Worm (Caenorhabditis elegans) whole organism, mixed stage, embryonic: ENCODE data around the gene C27B7.2.
A peak's percentile ranks its signal among the peaks of the same experiment; 100 is the strongest.

Experiments used
- M03D4.4 ChIP-seq: sonication (generic microtip); optimal IDR thresholded peaks from 2 replicates; lab custom pipeline; 2017; ENCODE audit warnings: mild to moderate bottlenecking, missing genetic modification characterization, missing compliant biosample characterization
- bed-3 ChIP-seq: fragments of 200-800 bp; sonication (Bioruptor generic); optimal IDR thresholded peaks from 3 replicates; lab custom pipeline; 2018; ENCODE audit warnings: mild to moderate bottlenecking, missing genetic modification characterization, moderate library complexity, missing compliant biosample characterization
- blmp-1 ChIP-seq: fragments of 150-350 bp; optimal IDR thresholded peaks from 2 replicates; lab custom pipeline; 2014; ENCODE audit warnings: missing biosample characterization, missing genetic modification characterization
- ceh-39 ChIP-seq: fragments of 150-350 bp; optimal IDR thresholded peaks from 2 replicates; lab custom pipeline; 2014; ENCODE audit warnings: missing biosample characterization, missing genetic modification characterization
- ceh-43 ChIP-seq: fragments of 200-800 bp; sonication (Bioruptor generic); optimal IDR thresholded peaks from 2 replicates; lab custom pipeline; 2018; ENCODE audit warnings: mild to moderate bottlenecking, missing genetic modification characterization, moderate library complexity, missing compliant biosample characterization
- ceh-83 ChIP-seq: fragments of 200-800 bp; sonication (Bioruptor generic); optimal IDR thresholded peaks from 2 replicates; lab custom pipeline; 2018; ENCODE audit warnings: mild to moderate bottlenecking, missing genetic modification characterization, missing compliant biosample characterization
- ces-1 ChIP-seq: fragments of 150-350 bp; optimal IDR thresholded peaks from 2 replicates; lab custom pipeline; 2014; ENCODE audit warnings: missing biosample characterization, missing genetic modification reagents, missing genetic modification characterization
- cnd-1 ChIP-seq: fragments of 200-800 bp; sonication (Bioruptor generic); optimal IDR thresholded peaks from 2 replicates; lab custom pipeline; 2018; ENCODE audit warnings: mild to moderate bottlenecking, missing genetic modification characterization, missing compliant biosample characterization
- drap-1 ChIP-seq: fragments of 200-800 bp; sonication (Bioruptor generic); optimal IDR thresholded peaks from 3 replicates; lab custom pipeline; 2018; ENCODE audit warnings: mild to moderate bottlenecking, missing genetic modification characterization, missing compliant biosample characterization
- elt-1 ChIP-seq: sonication (generic microtip); optimal IDR thresholded peaks from 2 replicates; lab custom pipeline; 2017; ENCODE audit warnings: missing genetic modification characterization, mild to moderate bottlenecking, missing compliant biosample characterization, antibody characterized with exemption, moderate library complexity, borderline replicate concordance; ENCODE audit not compliant: insufficient read depth
- elt-3 ChIP-seq: fragments of 150-350 bp; optimal IDR thresholded peaks from 2 replicates; lab custom pipeline; 2014; ENCODE audit warnings: missing biosample characterization, missing genetic modification characterization
- flh-1 ChIP-seq: fragments of 200-800 bp; sonication (Bioruptor generic); optimal IDR thresholded peaks from 2 replicates; lab custom pipeline; 2018; ENCODE audit warnings: mild to moderate bottlenecking, missing genetic modification characterization, moderate library complexity, missing compliant biosample characterization
- ham-2 ChIP-seq: fragments of 200-800 bp; sonication (Bioruptor generic); optimal IDR thresholded peaks from 2 replicates; lab custom pipeline; 2018; ENCODE audit warnings: mild to moderate bottlenecking, missing genetic modification characterization, missing compliant biosample characterization
- hlh-1 ChIP-seq: fragments of 150-350 bp; optimal IDR thresholded peaks from 2 replicates; lab custom pipeline; 2014; ENCODE audit warnings: missing biosample characterization, missing genetic modification reagents, missing genetic modification characterization
- lin-13 ChIP-seq: fragments of 150-350 bp; optimal IDR thresholded peaks from 2 replicates; lab custom pipeline; 2014; ENCODE audit warnings: missing biosample characterization, missing genetic modification characterization
- lin-32 ChIP-seq: fragments of 200-800 bp; sonication (Bioruptor generic); optimal IDR thresholded peaks from 2 replicates; lab custom pipeline; 2018; ENCODE audit warnings: mild to moderate bottlenecking, missing genetic modification characterization, missing compliant biosample characterization
- lsy-2 ChIP-seq: fragments of 150-350 bp; optimal IDR thresholded peaks from 2 replicates; lab custom pipeline; 2014; ENCODE audit warnings: missing biosample characterization, missing genetic modification characterization
- mab-5 ChIP-seq: fragments of 150-350 bp; optimal IDR thresholded peaks from 2 replicates; lab custom pipeline; 2014; ENCODE audit warnings: missing biosample characterization, missing genetic modification characterization
- mep-1 ChIP-seq: fragments of 150-350 bp; optimal IDR thresholded peaks from 2 replicates; lab custom pipeline; 2017; ENCODE audit warnings: missing biosample characterization, missing genetic modification reagents, missing genetic modification characterization, inconsistent platforms
- mls-2 ChIP-seq: sonication (generic microtip); optimal IDR thresholded peaks from 2 replicates; lab custom pipeline; 2016; ENCODE audit warnings: mild to moderate bottlenecking, missing genetic modification characterization, moderate library complexity, missing compliant biosample characterization
- nhr-12 ChIP-seq: fragments of 150-350 bp; optimal IDR thresholded peaks from 2 replicates; lab custom pipeline; 2014; ENCODE audit warnings: missing biosample characterization, missing genetic modification characterization
- nhr-2 ChIP-seq: fragments of 150-350 bp; optimal IDR thresholded peaks from 2 replicates; lab custom pipeline; 2014; ENCODE audit warnings: missing biosample characterization, missing genetic modification characterization
- nhr-237 ChIP-seq: fragments of 150-350 bp; optimal IDR thresholded peaks from 2 replicates; lab custom pipeline; 2014; ENCODE audit warnings: missing biosample characterization, missing genetic modification characterization
- nhr-28 ChIP-seq: fragments of 150-350 bp; optimal IDR thresholded peaks from 2 replicates; lab custom pipeline; 2014; ENCODE audit warnings: missing biosample characterization, missing genetic modification characterization
- nhr-76 ChIP-seq: sonication (generic microtip); optimal IDR thresholded peaks from 2 replicates; lab custom pipeline; 2017; ENCODE audit warnings: missing biosample characterization, missing genetic modification characterization
- pha-4 ChIP-seq: fragments of 150-350 bp; optimal IDR thresholded peaks from 2 replicates; lab custom pipeline; 2018; ENCODE audit warnings: missing biosample characterization, missing genetic modification reagents, missing genetic modification characterization
- sem-2 ChIP-seq: fragments of 200-800 bp; sonication (Bioruptor generic); optimal IDR thresholded peaks from 2 replicates; lab custom pipeline; 2018; ENCODE audit warnings: mild to moderate bottlenecking, missing genetic modification characterization, missing compliant biosample characterization
- snpc-4 ChIP-seq: fragments of 150-350 bp; optimal IDR thresholded peaks from 2 replicates; lab custom pipeline; 2014; ENCODE audit warnings: missing biosample characterization, missing genetic modification characterization
- sptf-1 ChIP-seq: sonication (generic microtip); optimal IDR thresholded peaks from 2 replicates; lab custom pipeline; 2017; ENCODE audit warnings: mild to moderate bottlenecking, missing genetic modification characterization, moderate library complexity, missing compliant biosample characterization
- tbx-8 ChIP-seq: fragments of 200-800 bp; sonication (Bioruptor generic); optimal IDR thresholded peaks from 2 replicates; lab custom pipeline; 2018; ENCODE audit warnings: mild to moderate bottlenecking, missing genetic modification characterization, moderate library complexity, missing compliant biosample characterization
- unc-120 ChIP-seq: sonication (generic microtip); optimal IDR thresholded peaks from 2 replicates; lab custom pipeline; 2017; ENCODE audit warnings: missing genetic modification characterization, missing compliant biosample characterization; ENCODE audit not compliant: poor library complexity, severe bottlenecking
- unc-39 ChIP-seq: fragments of 150-350 bp; optimal IDR thresholded peaks from 2 replicates; lab custom pipeline; 2014; ENCODE audit warnings: missing biosample characterization, missing genetic modification characterization
- unc-62 ChIP-seq: fragments of 150-350 bp; optimal IDR thresholded peaks from 2 replicates; lab custom pipeline; 2014; ENCODE audit warnings: missing biosample characterization, missing genetic modification reagents, missing genetic modification characterization
- zip-8 ChIP-seq: fragments of 150-350 bp; optimal IDR thresholded peaks from 2 replicates; lab custom pipeline; 2014; ENCODE audit warnings: missing biosample characterization, missing genetic modification characterization
- ztf-11 ChIP-seq: fragments of 150-350 bp; optimal IDR thresholded peaks from 2 replicates; lab custom pipeline; 2014; ENCODE audit warnings: missing biosample characterization, missing genetic modification characterization

C27B7.2 gene

DNA sequence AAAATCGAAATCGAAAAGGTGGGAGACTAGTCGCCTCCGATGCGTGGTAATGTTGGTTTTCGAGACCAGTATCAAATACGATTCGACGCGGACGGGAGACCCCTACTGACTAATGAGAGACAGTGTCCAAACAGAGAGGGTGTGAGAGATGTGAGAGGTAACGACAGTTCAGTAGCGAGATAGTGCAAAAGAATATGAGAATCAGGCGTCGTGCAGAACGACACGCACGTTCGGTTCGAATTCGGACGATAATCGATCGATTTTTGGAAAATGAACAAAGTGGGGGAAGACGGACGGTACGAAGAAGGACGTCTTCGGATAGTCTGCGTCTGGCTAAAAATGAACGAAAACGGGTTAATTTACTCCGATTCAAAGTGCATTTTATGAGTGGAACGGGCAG lies 29.3 kb downstream of the C27B7.2 start, which contains the start of gene D1046.16:
TSS of gene D1046.16 (plus strand) at position 195 of the 400 bp plus-strand sequence.
- TF ChIP-seq mls-2 (tag; lab: Kevin White, UChicago) (no peak), mab-5 (tag; lab: Kevin White, UChicago) (no peak), ceh-39 (peak; percentile 67), nhr-2 (tag; lab: Kevin White, UChicago) (peak; percentile 97), ham-2 (GFP tag; lab: Kevin White, UChicago) (peak; percentile 25)

DNA sequence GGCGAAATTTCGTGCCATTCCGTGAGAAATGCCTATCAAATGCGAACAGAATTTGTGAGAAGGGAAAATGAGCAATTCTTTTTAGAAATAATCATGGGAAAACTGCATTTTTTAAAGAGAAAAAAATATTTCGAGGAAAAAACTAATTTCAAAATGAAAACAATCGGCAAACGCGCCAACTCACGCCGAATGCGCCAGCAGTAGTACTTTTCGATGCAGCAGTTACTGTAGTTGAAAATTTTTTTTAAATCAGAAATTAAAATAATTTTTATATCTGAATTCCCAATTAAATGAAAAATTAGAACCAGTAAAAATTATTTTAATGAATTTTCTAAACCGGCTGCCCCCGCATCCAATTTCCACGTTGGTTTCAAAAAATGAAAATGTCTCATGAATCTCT lies 30.7 kb downstream of the C27B7.2 start:
- TF ChIP-seq ceh-43 (GFP tag; lab: Kevin White, UChicago) (no peak), nhr-2 (tag; lab: Kevin White, UChicago) (no peak), drap-1 (no peak), elt-3 (no peak), ces-1 (GFP tag; lab: Kevin White, UChicago) (no peak), M03D4.4 (tag; lab: Kevin White, UChicago) (no peak), pha-4 (no peak), mab-5 (tag; lab: Kevin White, UChicago) (no peak), mls-2 (tag; lab: Kevin White, UChicago) (no peak), lin-32 (no peak), flh-1 (GFP tag; lab: Kevin White, UChicago) (no peak), mep-1 (tag; lab: Kevin White, UChicago) (no peak), ceh-83 (no peak), zip-8 (no peak), ceh-39 (no peak), unc-62 (GFP tag; lab: Kevin White, UChicago) (no peak), elt-1 (tag; lab: Kevin White, UChicago) (no peak), blmp-1 (tag; lab: Kevin White, UChicago) (no peak), lsy-2 (no peak)

DNA sequence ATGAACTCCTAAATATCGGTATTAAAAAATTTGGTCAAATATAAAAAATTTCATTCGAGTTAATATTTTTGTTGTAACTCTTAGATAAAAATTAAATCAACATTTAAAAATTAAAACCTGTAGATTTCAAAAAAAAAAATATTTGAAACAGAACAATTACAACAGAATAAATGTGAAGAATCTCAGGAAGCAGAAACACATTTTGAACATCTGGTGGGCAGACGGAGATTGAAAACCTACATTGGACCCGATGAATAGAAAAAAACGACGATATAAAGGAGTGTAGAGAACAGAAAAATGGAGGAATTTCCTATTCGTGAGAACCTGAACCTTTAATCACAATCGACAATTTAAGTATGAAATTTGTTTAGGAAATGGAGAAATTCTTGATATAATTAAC lies 31.5 kb downstream of the C27B7.2 start:
- TF ChIP-seq elt-3, result no peak
- TF ChIP-seq lin-32, result no peak
- TF ChIP-seq cnd-1 (tag; lab: Kevin White, UChicago), result no peak
- no peak for TF ChIP-seq ztf-11

DNA sequence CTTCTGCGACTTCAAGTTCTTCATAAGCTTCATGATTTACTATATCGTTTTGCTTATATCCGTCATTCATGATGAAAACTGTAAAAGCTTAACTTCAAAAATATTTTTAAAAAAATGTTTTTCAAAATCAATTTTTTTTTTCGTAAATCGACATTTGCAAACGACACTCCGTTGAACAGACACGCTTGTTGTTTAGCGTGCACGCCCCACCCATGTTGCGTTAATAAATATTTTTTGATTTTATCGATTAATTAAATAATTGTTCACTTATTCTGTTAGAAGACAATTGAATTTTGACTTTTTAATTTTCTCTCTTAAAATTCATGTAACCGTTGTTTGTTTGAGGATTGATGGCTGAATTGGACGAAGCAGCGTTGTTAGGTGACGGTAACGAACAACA lies 33.3 kb downstream of the C27B7.2 start, which contains the start of the genes D1046.2 and cfim-2:
TSS of gene D1046.2 (minus strand) at position 78 of the 400 bp plus-strand sequence.
TSS of gene cfim-2 (plus strand) at position 335 of the 400 bp plus-strand sequence.
- no peak for TF ChIP-seq unc-39 (tag; lab: Kevin White, UChicago)
- peak; percentile 30 for TF ChIP-seq ceh-39
- TF ChIP-seq ces-1 (GFP tag; lab: Kevin White, UChicago), result peak; percentile 53
- TF ChIP-seq lsy-2, result peak; percentile 12

DNA sequence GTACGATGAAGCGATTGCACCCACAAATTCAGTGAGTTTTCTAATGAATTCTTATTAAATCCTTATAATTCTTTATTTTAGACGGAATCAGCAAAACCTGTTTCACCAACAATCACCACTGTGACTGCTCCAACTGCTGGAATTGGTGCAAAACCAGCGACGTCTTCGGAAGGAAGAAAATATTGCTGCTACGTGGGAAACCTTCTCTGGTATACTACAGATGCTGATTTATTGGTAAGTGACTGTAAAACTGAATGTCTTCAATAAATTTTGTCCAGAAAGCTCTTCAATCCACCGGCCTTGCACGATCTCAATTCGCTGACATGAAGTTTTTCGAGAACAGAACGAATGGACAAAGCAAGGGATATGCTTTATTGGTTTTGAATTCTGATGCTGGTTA lies 33.9 kb downstream of the C27B7.2 start:
- TF ChIP-seq unc-39 (tag; lab: Kevin White, UChicago) (no peak), M03D4.4 (tag; lab: Kevin White, UChicago) (no peak)

DNA sequence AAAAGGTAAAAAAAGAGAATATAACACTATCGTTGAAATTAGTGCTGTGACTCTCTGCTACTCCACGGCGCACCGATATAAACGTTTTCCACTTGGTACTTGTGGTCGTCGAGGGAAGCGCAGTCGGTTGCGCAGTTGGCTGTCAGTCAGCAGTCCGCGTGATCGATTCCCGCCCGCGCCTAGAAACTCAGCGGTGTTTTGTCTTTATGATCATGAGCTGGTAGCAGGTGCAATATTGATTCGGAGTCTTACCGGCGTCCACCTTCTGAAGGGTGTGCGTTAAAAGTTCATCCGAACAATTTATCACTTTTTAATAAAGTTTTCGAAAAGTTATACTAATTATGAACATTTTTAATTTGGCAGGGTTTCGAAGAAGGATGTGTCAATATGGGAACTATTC lies 34.4 kb downstream of the C27B7.2 start:
- peak; percentile 96 for TF ChIP-seq ham-2 (GFP tag; lab: Kevin White, UChicago)
- peak; percentile 62 for TF ChIP-seq ztf-11
- TF ChIP-seq pha-4, result peak; percentile 68
- TF ChIP-seq elt-1 (tag; lab: Kevin White, UChicago), result no peak
- no peak for TF ChIP-seq blmp-1 (tag; lab: Kevin White, UChicago)
- TF ChIP-seq M03D4.4 (tag; lab: Kevin White, UChicago), result peak; percentile 97
- TF ChIP-seq lin-13 (tag; lab: Kevin White, UChicago), result peak; percentile 59
- peak; percentile 97 for TF ChIP-seq drap-1
- TF ChIP-seq snpc-4 (tag; lab: Kevin White, UChicago), result no peak
- no peak for TF ChIP-seq unc-39 (tag; lab: Kevin White, UChicago)
- TF ChIP-seq nhr-76 (tag; lab: Kevin White, UChicago), result peak; percentile 28
- peak; percentile 98 for TF ChIP-seq ceh-83
- peak; percentile 43 for TF ChIP-seq lsy-2
- peak; percentile 98 for TF ChIP-seq mls-2 (tag; lab: Kevin White, UChicago)
- peak; percentile 10 for TF ChIP-seq nhr-2 (tag; lab: Kevin White, UChicago)
- TF ChIP-seq ceh-39, result no peak
- peak; percentile 98 for TF ChIP-seq cnd-1 (tag; lab: Kevin White, UChicago)
- TF ChIP-seq nhr-237 (tag; lab: Kevin White, UChicago), result peak; percentile 57
- peak; percentile 92 for TF ChIP-seq unc-120 (tag; lab: Kevin White, UChicago)
- TF ChIP-seq ces-1 (GFP tag; lab: Kevin White, UChicago), result peak; percentile 4
- peak; percentile 94 for TF ChIP-seq tbx-8
- TF ChIP-seq lin-32, result peak; percentile 96
- peak; percentile 58 for TF ChIP-seq mep-1 (tag; lab: Kevin White, UChicago)
- peak; percentile 96 for TF ChIP-seq sem-2
- peak; percentile 74 for TF ChIP-seq hlh-1 (tag; lab: Kevin White, UChicago)
- TF ChIP-seq elt-3, result peak; percentile 64
- peak; percentile 84 for TF ChIP-seq unc-62 (GFP tag; lab: Kevin White, UChicago)
- peak; percentile 58 for TF ChIP-seq nhr-28 (tag; lab: Kevin White, UChicago)
- TF ChIP-seq bed-3 (GFP tag; lab: Kevin White, UChicago), result peak; percentile 94
- peak; percentile 34 for TF ChIP-seq mab-5 (tag; lab: Kevin White, UChicago)
- peak; percentile 95 for TF ChIP-seq flh-1 (GFP tag; lab: Kevin White, UChicago)
- no peak for TF ChIP-seq nhr-12 (tag; lab: Kevin White, UChicago)
- no peak for TF ChIP-seq zip-8
- TF ChIP-seq ceh-43 (GFP tag; lab: Kevin White, UChicago), result peak; percentile 97
- peak; percentile 99 for TF ChIP-seq sptf-1 (tag; lab: Kevin White, UChicago)
- TF ChIP-seq, all 35 proteins: peak for 28
